Worm (Caenorhabditis elegans) whole organism, young adult: Measurements from ENCODE around the gene gip-1.

Source experiments
- C17E4.6 ChIP-seq: fragments of 200-800 bp; sonication (Bioruptor generic); IDR thresholded peaks from 2 replicates; pipeline ENCODE4 v1.3.6; 2022; ENCODE audit warnings: missing genetic modification reagents, missing genetic modification characterization, missing compliant biosample characterization
- F10E7.11 ChIP-seq: sonication (generic microtip); optimal IDR thresholded peaks from 2 replicates; lab custom pipeline; 2017; ENCODE audit warnings: mild to moderate bottlenecking, missing genetic modification characterization, moderate library complexity, missing compliant biosample characterization
- F39B2.1 ChIP-seq: fragments of 200-800 bp; sonication (Bioruptor generic); IDR thresholded peaks from 2 replicates; pipeline ENCODE4 v1.3.6; 2022; ENCODE audit warnings: missing genetic modification reagents, missing genetic modification characterization, missing compliant biosample characterization
- F57C9.4 ChIP-seq: sonication (generic microtip); optimal IDR thresholded peaks from 2 replicates; lab custom pipeline; 2017; ENCODE audit warnings: mild to moderate bottlenecking, missing genetic modification characterization, missing compliant biosample characterization
- K11D2.4 ChIP-seq: fragments of 200-800 bp; sonication (Bioruptor generic); IDR thresholded peaks from 2 replicates; pipeline ENCODE4 v1.3.6; 2022; ENCODE audit warnings: missing genetic modification reagents, missing genetic modification characterization, missing compliant biosample characterization
- Y79H2A.3 ChIP-seq: fragments of 200-800 bp; sonication (Bioruptor generic); conservative IDR thresholded peaks from 2 replicates; pipeline ENCODE4 v1.3.6; 2022; ENCODE audit warnings: missing genetic modification reagents, missing genetic modification characterization, missing compliant biosample characterization
- ZK185.1 ChIP-seq: sonication (generic microtip); optimal IDR thresholded peaks from 2 replicates; lab custom pipeline; 2016; ENCODE audit warnings: mild to moderate bottlenecking, missing genetic modification characterization, missing compliant biosample characterization; ENCODE audit not compliant: poor library complexity, severe bottlenecking
- attf-6 ChIP-seq: fragments of 200-800 bp; sonication (Bioruptor generic); IDR thresholded peaks from 2 replicates; pipeline ENCODE4 v1.3.6; 2022; ENCODE audit warnings: missing genetic modification reagents, missing genetic modification characterization, missing compliant biosample characterization
- bed-2 ChIP-seq: fragments of 200-800 bp; sonication (Bioruptor generic); IDR thresholded peaks from 2 replicates; pipeline ENCODE4 v1.3.6; 2022; ENCODE audit warnings: missing genetic modification reagents, missing genetic modification characterization, missing compliant biosample characterization
- cebp-1 ChIP-seq, 2 experiments: fragments of 200-800 bp in 1 of 2; sonication (Bioruptor generic) in 1 of 2; sonication (generic microtip) in 1 of 2; IDR thresholded peaks in 1 of 2; optimal IDR thresholded peaks in 1 of 2; 2 replicates each; pipeline versions ENCODE4 v1.3.6 to Lab custom; 2017 to 2022; ENCODE audit warnings: missing compliant biosample characterization in 2 of 2, missing genetic modification characterization in 2 of 2, mild to moderate bottlenecking in 1 of 2, missing genetic modification reagents in 1 of 2, moderate library complexity in 1 of 2
- ceh-40 ChIP-seq: fragments of 200-800 bp; sonication (Bioruptor generic); IDR thresholded peaks from 2 replicates; pipeline ENCODE4 v1.3.6; 2022; ENCODE audit warnings: missing genetic modification characterization, missing compliant biosample characterization
- ceh-91 ChIP-seq: fragments of 200-800 bp; sonication (Bioruptor generic); IDR thresholded peaks from 2 replicates; pipeline ENCODE4 v1.3.6; 2022; ENCODE audit warnings: missing genetic modification reagents, missing genetic modification characterization, missing compliant biosample characterization
- die-1 ChIP-seq: sonication (generic microtip); optimal IDR thresholded peaks from 2 replicates; lab custom pipeline; 2016; ENCODE audit warnings: missing genotype, mild to moderate bottlenecking, missing genetic modification characterization, missing compliant biosample characterization
- egrh-3 ChIP-seq: fragments of 200-800 bp; sonication (Bioruptor generic); IDR thresholded peaks from 2 replicates; pipeline ENCODE4 v1.3.6; 2022; ENCODE audit warnings: missing genetic modification reagents, missing genetic modification characterization, missing compliant biosample characterization
- fkh-3 ChIP-seq: sonication (generic microtip); optimal IDR thresholded peaks from 2 replicates; lab custom pipeline; 2016; ENCODE audit warnings: mild to moderate bottlenecking, missing genetic modification characterization, missing compliant biosample characterization
- gei-17 ChIP-seq: fragments of 200-800 bp; sonication (Bioruptor generic); optimal IDR thresholded peaks from 2 replicates; lab custom pipeline; 2018; ENCODE audit warnings: mild to moderate bottlenecking, missing genetic modification characterization, missing compliant biosample characterization
- hlh-12 ChIP-seq: sonication (generic microtip); optimal IDR thresholded peaks from 2 replicates; lab custom pipeline; 2016; ENCODE audit warnings: missing genetic modification characterization, missing compliant biosample characterization
- hlh-26 ChIP-seq: fragments of 200-800 bp; sonication (Bioruptor generic); conservative IDR thresholded peaks from 2 replicates; pipeline ENCODE4 v1.3.6; 2022; ENCODE audit warnings: missing genetic modification reagents, missing genetic modification characterization, missing compliant biosample characterization
- lin-35 ChIP-seq, 3 experiments: fragments of 150-350 bp in 2 of 3; sonication (generic microtip) in 1 of 3; optimal IDR thresholded peaks; 2 replicates each; lab custom pipeline; 2014 to 2018; ENCODE audit warnings: missing biosample characterization in 3 of 3, missing genetic modification characterization in 3 of 3, missing genetic modification reagents in 3 of 3
- lsy-27 ChIP-seq: sonication (generic microtip); optimal IDR thresholded peaks from 2 replicates; lab custom pipeline; 2017; ENCODE audit warnings: missing genetic modification characterization, mild to moderate bottlenecking, missing compliant biosample characterization, antibody characterized with exemption, missing genotype, borderline replicate concordance; ENCODE audit not compliant: insufficient read depth
- madf-8 ChIP-seq: fragments of 200-800 bp; sonication (Bioruptor generic); conservative IDR thresholded peaks from 2 replicates; pipeline ENCODE4 v1.3.6; 2022; ENCODE audit warnings: missing genetic modification reagents, missing genetic modification characterization, missing compliant biosample characterization
- mel-28 ChIP-seq: sonication (generic microtip); optimal IDR thresholded peaks from 2 replicates; lab custom pipeline; 2016; ENCODE audit warnings: borderline replicate concordance, mild to moderate bottlenecking, missing genetic modification characterization, missing compliant biosample characterization
- nfya-1 ChIP-seq: sonication (generic microtip); optimal IDR thresholded peaks from 2 replicates; lab custom pipeline; 2017; ENCODE audit warnings: antibody characterized with exemption, missing compliant biosample characterization, missing genetic modification characterization, borderline replicate concordance; ENCODE audit not compliant: insufficient read depth
- nhr-80 ChIP-seq: sonication (generic microtip); optimal IDR thresholded peaks from 2 replicates; lab custom pipeline; 2016; ENCODE audit warnings: missing genetic modification characterization, missing compliant biosample characterization
- repo-1 ChIP-seq: sonication (generic microtip); optimal IDR thresholded peaks from 2 replicates; lab custom pipeline; 2017; ENCODE audit warnings: mild to moderate bottlenecking, missing genetic modification characterization, missing compliant biosample characterization
- sea-2 ChIP-seq: fragments of 200-800 bp; sonication (Bioruptor generic); IDR thresholded peaks from 2 replicates; pipeline ENCODE4 v1.3.6; 2022; ENCODE audit warnings: missing genetic modification characterization, missing compliant biosample characterization
- snpc-1.3 ChIP-seq: sonication (generic microtip); optimal IDR thresholded peaks from 2 replicates; lab custom pipeline; 2017; ENCODE audit warnings: missing genetic modification characterization, mild to moderate bottlenecking, missing compliant biosample characterization, antibody characterized with exemption, moderate library complexity, missing genotype, missing genetic modification reagents; ENCODE audit not compliant: insufficient read depth
- snpc-3.4 ChIP-seq: sonication (generic microtip); optimal IDR thresholded peaks from 2 replicates; lab custom pipeline; 2017; ENCODE audit warnings: missing genetic modification characterization, mild to moderate bottlenecking, missing compliant biosample characterization, antibody characterized with exemption, moderate library complexity, missing genotype, missing genetic modification reagents
- sptf-2 ChIP-seq: fragments of 200-800 bp; sonication (Bioruptor generic); optimal IDR thresholded peaks from 2 replicates; lab custom pipeline; 2018; ENCODE audit warnings: mild to moderate bottlenecking, missing genetic modification characterization, missing compliant biosample characterization
- unc-130 ChIP-seq: sonication (generic microtip); optimal IDR thresholded peaks from 2 replicates; lab custom pipeline; 2016; ENCODE audit warnings: missing genetic modification reagents, missing genetic modification characterization, missing compliant biosample characterization
- unc-62 ChIP-seq: fragments of 150-350 bp; optimal IDR thresholded peaks from 2 replicates; lab custom pipeline; 2014; ENCODE audit warnings: missing biosample characterization, missing genetic modification reagents, missing genetic modification characterization
- zfh-2 ChIP-seq: fragments of 200-800 bp; sonication (Bioruptor generic); conservative IDR thresholded peaks from 2 replicates; pipeline ENCODE4 v1.3.6; 2022; ENCODE audit warnings: missing genetic modification reagents, missing genetic modification characterization, missing compliant biosample characterization
- ztf-25 ChIP-seq: fragments of 200-800 bp; sonication (Bioruptor generic); IDR thresholded peaks from 2 replicates; pipeline ENCODE4 v1.3.6; 2022; ENCODE audit warnings: missing genetic modification reagents, missing genetic modification characterization, missing compliant biosample characterization
- ztf-3 ChIP-seq: fragments of 200-800 bp; sonication (Bioruptor generic); optimal IDR thresholded peaks from 2 replicates; lab custom pipeline; 2018; ENCODE audit warnings: mild to moderate bottlenecking, missing genetic modification characterization, missing compliant biosample characterization

The gip-1 gene

ce11 chrIII:2310996-2311395 is 36.4 kb upstream of the gip-1 start:
- TF ChIP-seq cebp-1 (GFP tag; IDR thresholded peaks at IDR 0.05; lab: Robert Waterston, UW), result peak; percentile 52; the same call in 1 of the 2 replicates
- peak; percentile 60 for TF ChIP-seq cebp-1 (tag; optimal IDR thresholded peaks at IDR 0.05; lab: Kevin White, UChicago)
- TF ChIP-seq repo-1 (tag; lab: Kevin White, UChicago), result no peak

ce11 chrIII:2313985-2314494 is 33.4 kb upstream of the gip-1 start, which contains the start of the genes fbxa-66 and iffb-1:
TSS of gene fbxa-66 (minus strand) at chrIII:2314035.
TSS of gene iffb-1 (plus strand) at chrIII:2314436.
- no peak for TF ChIP-seq unc-130 (GFP tag; lab: Kevin White, UChicago)

ce11 chrIII:2314678-2315077 is 32.7 kb upstream of the gip-1 start:
- TF ChIP-seq zfh-2 (peak; percentile 78), egrh-3 (GFP tag; lab: Robert Waterston, UW) (peak; percentile 63), lsy-27 (tag; lab: Kevin White, UChicago) (no peak)

ce11 chrIII:2316439-2316838 is 31.0 kb upstream of the gip-1 start:
- TF ChIP-seq egrh-3 (GFP tag; lab: Robert Waterston, UW) (peak; percentile 68; the same call in 1 of the 2 replicates), fkh-3 (tag; lab: Kevin White, UChicago) (no peak), sptf-2 (no peak)
- TF ChIP-seq, all 124 proteins: peak for 1

- TF ChIP-seq fkh-3 (tag; lab: Kevin White, UChicago), result no peak
- TF ChIP-seq mel-28, result no peak
- TF ChIP-seq ztf-25, result no peak
- no peak for TF ChIP-seq madf-8 (GFP tag; lab: Robert Waterston, UW)
- no peak for TF ChIP-seq die-1 (tag; lab: Kevin White, UChicago)
- no peak for TF ChIP-seq attf-6 (GFP tag; lab: Robert Waterston, UW)
Observed at ce11 chrIII:2324703-2325102, 22.7 kb upstream of the gip-1 start.

ce11 chrIII:2328612-2329011 is 18.8 kb upstream of the gip-1 start:
- TF ChIP-seq Y79H2A.3, result no peak
- no peak for TF ChIP-seq snpc-3.4 (tag; lab: Kevin White, UChicago)
- TF ChIP-seq hlh-12 (tag; lab: Kevin White, UChicago), result no peak
- TF ChIP-seq sea-2 (GFP tag; lab: Robert Waterston, UW), result no peak
- TF ChIP-seq lin-35 (GFP tag; optimal IDR thresholded peaks at IDR 0.05; lab: Kevin White, UChicago), result no peak
- no peak for TF ChIP-seq hlh-26 (GFP tag; lab: Robert Waterston, UW)
- TF ChIP-seq mel-28, result no peak
- no peak for TF ChIP-seq ceh-91 (GFP tag; lab: Robert Waterston, UW)

- TF ChIP-seq nfya-1 (tag; lab: Kevin White, UChicago) (no peak), F57C9.4 (tag; lab: Kevin White, UChicago) (no peak), ZK185.1 (tag; lab: Kevin White, UChicago) (no peak), bed-2 (GFP tag; lab: Robert Waterston, UW) (no peak), F39B2.1 (GFP tag; lab: Robert Waterston, UW) (no peak), K11D2.4 (GFP tag; lab: Robert Waterston, UW) (no peak), ztf-25 (no peak), F10E7.11 (tag; lab: Kevin White, UChicago) (no peak), nhr-80 (tag; lab: Kevin White, UChicago) (no peak), unc-62 (no peak), snpc-1.3 (tag; lab: Kevin White, UChicago) (no peak), ceh-40 (GFP tag; lab: Robert Waterston, UW) (no peak), ztf-3 (GFP tag; lab: Kevin White, UChicago) (no peak), C17E4.6 (GFP tag; lab: Robert Waterston, UW) (no peak), gei-17 (GFP tag; lab: Kevin White, UChicago) (no peak)
Observed at ce11 chrIII:2329336-2329735, 18.1 kb upstream of the gip-1 start, which contains the start of gene Y54F10BM.12. TSS of gene Y54F10BM.12 (minus strand) at chrIII:2329679.
